Worm (Caenorhabditis elegans): ENCODE measurements around the gene F20G2.2.

DNA sequence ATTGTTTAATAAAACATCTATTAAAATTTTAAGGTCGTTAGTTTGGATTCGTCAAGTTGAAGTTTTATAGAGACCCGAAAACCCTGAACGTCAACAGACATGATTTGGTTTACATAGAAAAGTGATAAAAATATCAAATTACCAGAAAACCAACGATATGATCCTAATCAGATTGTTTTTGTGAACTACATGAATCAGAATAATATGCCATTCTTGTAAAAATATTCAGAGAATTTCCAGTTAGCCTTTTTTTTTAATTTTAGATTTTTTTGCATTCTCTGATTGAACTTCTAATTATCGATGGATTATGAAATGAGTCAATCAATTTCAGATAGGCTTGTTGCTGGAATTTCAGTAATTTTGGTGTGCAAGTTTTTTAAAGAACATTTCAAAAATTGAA lies 45.1 kb downstream of the F20G2.2 start, which contains the start of gene srx-96:
- TF ChIP-seq T22C8.4 (GFP tag; IDR thresholded peaks at IDR 0.05) = no peak
- TF ChIP-seq ref-1 (GFP tag; conservative IDR thresholded peaks at IDR 0.05) = no peak
- no peak for TF ChIP-seq ztf-29 (GFP tag; IDR thresholded peaks at IDR 0.05)
